Worm (Caenorhabditis elegans) whole organism, early embryonic: Measurements from ENCODE around the gene col-17.
"Not testable (repeated sequence)": the region's sequence is repeated elsewhere in the genome, so short reads cannot be mapped to it uniquely, and the experiment has no call there.

Experiments used
- B0310.2 ChIP-seq: sonication (generic microtip); optimal IDR thresholded peaks from 2 replicates; lab custom pipeline; 2016; ENCODE audit warnings: mild to moderate bottlenecking, missing genetic modification characterization, missing compliant biosample characterization
- F13C5.2 ChIP-seq: sonication (generic microtip); optimal IDR thresholded peaks from 2 replicates; lab custom pipeline; 2017; ENCODE audit warnings: mild to moderate bottlenecking, missing genetic modification characterization, inconsistent platforms, missing compliant biosample characterization
- aly-1 ChIP-seq: sonication (generic microtip); optimal IDR thresholded peaks from 2 replicates; lab custom pipeline; 2016; ENCODE audit warnings: missing genetic modification characterization, missing compliant biosample characterization
- ama-1 ChIP-seq: fragments of 150-350 bp; optimal IDR thresholded peaks from 2 replicates; lab custom pipeline; 2014
- ceh-13 ChIP-seq: fragments of 200-800 bp; sonication (Bioruptor generic); optimal IDR thresholded peaks from 2 replicates; lab custom pipeline; 2018; ENCODE audit warnings: mild to moderate bottlenecking, missing genetic modification characterization, missing compliant biosample characterization
- ceh-36 ChIP-seq: sonication (generic microtip); optimal IDR thresholded peaks from 2 replicates; lab custom pipeline; 2016; ENCODE audit warnings: missing genetic modification characterization, inconsistent platforms, missing compliant biosample characterization
- ets-7 ChIP-seq: sonication (generic microtip); optimal IDR thresholded peaks from 2 replicates; lab custom pipeline; 2016; ENCODE audit warnings: missing genotype, missing genetic modification characterization, missing compliant biosample characterization
- flt-1 ChIP-seq: fragments of 200-800 bp; sonication (Bioruptor generic); IDR thresholded peaks from 2 replicates; pipeline ENCODE4 v1.3.6; 2022; ENCODE audit warnings: missing genetic modification characterization, missing compliant biosample characterization
- hmbx-1 ChIP-seq: sonication (generic microtip); optimal IDR thresholded peaks from 2 replicates; lab custom pipeline; 2016; ENCODE audit warnings: mild to moderate bottlenecking, missing genetic modification characterization, missing compliant biosample characterization
- hmg-4 ChIP-seq: fragments of 200-800 bp; sonication (Bioruptor generic); optimal IDR thresholded peaks from 2 replicates; lab custom pipeline; 2018; ENCODE audit warnings: mild to moderate bottlenecking, missing genetic modification characterization, missing compliant biosample characterization
- hnd-1 ChIP-seq: sonication (generic microtip); optimal IDR thresholded peaks from 2 replicates; lab custom pipeline; 2016; ENCODE audit warnings: missing genetic modification characterization, missing compliant biosample characterization
- pes-1 ChIP-seq: fragments of 200-800 bp; sonication (Bioruptor generic); IDR thresholded peaks from 2 replicates; pipeline ENCODE4 v1.3.6; 2022; ENCODE audit warnings: missing genetic modification reagents, missing genetic modification characterization, missing compliant biosample characterization
- scrt-1 ChIP-seq: fragments of 200-800 bp; sonication (Bioruptor generic); IDR thresholded peaks from 2 replicates; pipeline ENCODE4 v1.3.6; 2022; ENCODE audit warnings: missing genetic modification characterization, missing compliant biosample characterization
- sea-1 ChIP-seq: fragments of 200-800 bp; sonication (Bioruptor generic); conservative IDR thresholded peaks from 2 replicates; pipeline ENCODE4 v1.3.6; 2022; ENCODE audit warnings: missing genetic modification characterization, missing compliant biosample characterization
- tbx-11 ChIP-seq: fragments of 200-800 bp; sonication (Bioruptor generic); IDR thresholded peaks from 2 replicates; pipeline ENCODE4 v1.3.6; 2022; ENCODE audit warnings: missing genetic modification characterization, missing compliant biosample characterization
- tbx-37 ChIP-seq: fragments of 200-800 bp; sonication (Bioruptor generic); conservative IDR thresholded peaks from 2 replicates; pipeline ENCODE4 v1.3.6; 2022; ENCODE audit warnings: missing genetic modification reagents, missing genetic modification characterization, missing compliant biosample characterization
- tra-4 ChIP-seq: sonication (generic microtip); optimal IDR thresholded peaks from 2 replicates; lab custom pipeline; 2017; ENCODE audit warnings: missing genetic modification characterization, missing compliant biosample characterization

The col-17 gene

DNA sequence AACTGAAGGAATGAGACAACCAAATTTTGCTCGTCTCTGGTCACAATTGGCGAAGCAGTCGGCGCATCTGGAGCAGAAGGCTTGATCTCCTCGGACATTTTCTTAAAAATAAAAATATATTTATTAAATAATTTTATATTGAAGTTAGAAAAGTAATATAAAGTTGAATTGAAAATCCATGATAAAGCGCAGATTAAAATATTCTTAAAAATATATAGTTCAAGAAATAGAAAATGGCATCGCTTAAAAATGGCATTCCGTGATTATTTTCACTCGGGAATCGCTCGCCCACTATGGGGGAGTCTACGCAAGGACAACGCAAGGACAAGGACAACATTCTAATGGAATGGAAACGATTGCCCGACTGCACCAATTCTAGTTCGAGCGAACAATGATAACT, 36.3 kb upstream of the col-17 start, which contains the start of gene sgt-1:
Gene sgt-1, minus strand, starts transcription at position 101 of the 400 bp plus-strand sequence.
- TF ChIP-seq pes-1 (GFP tag; lab: Robert Waterston, UW); tra-4 (tag; lab: Kevin White, UChicago); flt-1: not testable (repeated sequence)

DNA sequence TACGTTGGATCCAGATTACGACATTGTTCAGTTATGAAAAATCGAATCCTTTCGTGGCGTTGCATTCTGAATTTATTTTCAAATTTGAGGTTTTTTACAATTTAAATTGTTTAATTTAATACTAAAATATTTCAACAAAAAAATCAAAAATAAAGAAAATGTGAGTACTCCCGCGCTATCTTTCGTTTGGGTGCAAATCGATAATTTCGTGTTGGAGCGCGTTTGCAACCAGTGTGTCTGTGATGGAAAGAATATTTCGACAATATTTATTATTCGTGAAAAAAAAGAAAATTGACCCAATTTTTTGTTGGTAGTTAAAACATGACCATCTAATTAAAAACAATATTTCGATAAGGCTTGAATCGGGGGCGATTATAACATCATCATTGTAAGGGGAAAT, 34.7 kb upstream of the col-17 start, which contains the start of gene R05F9.9:
Gene R05F9.9, minus strand, starts transcription at position 66 of the 400 bp plus-strand sequence.
- TF ChIP-seq flt-1: no peak
- TF ChIP-seq B0310.2 (tag; lab: Kevin White, UChicago): no peak
- TF ChIP-seq tbx-37 (GFP tag; lab: Robert Waterston, UW): no peak
- TF ChIP-seq tbx-11: no peak
- no peak for TF ChIP-seq ets-7 (tag; lab: Kevin White, UChicago)
- no peak for TF ChIP-seq ceh-13
- no peak for TF ChIP-seq pes-1 (GFP tag; lab: Robert Waterston, UW)
- no peak for TF ChIP-seq scrt-1 (GFP tag; lab: Robert Waterston, UW)
- TF ChIP-seq hmbx-1: no peak
- TF ChIP-seq ama-1 (lab: Kevin White, UChicago): no peak

DNA sequence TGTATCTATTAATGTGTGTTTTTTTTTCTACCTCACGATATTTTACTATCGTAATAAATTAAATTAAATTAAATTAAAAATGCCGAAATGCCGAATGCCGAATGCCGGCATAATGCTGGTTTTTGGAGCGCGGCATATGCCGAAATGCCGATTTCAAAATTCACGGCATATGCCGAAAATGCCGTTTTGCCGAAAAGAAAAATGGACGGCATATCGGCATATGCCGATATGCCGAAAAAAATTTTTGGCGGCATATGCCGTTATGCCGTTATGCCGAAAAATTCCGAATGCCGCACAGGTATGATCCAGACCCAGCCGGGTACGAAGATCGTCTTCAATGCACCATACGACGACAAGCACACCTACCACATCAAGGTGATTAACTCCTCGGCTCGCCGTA, 31.2 kb upstream of the col-17 start, which contains the start of gene msp-32:
Gene msp-32, plus strand, starts transcription at position 301 of the 400 bp plus-strand sequence.
- TF ChIP-seq scrt-1 (GFP tag; lab: Robert Waterston, UW); hmg-4 (GFP tag; lab: Kevin White, UChicago); ets-7 (tag; lab: Kevin White, UChicago): not testable (repeated sequence)

DNA sequence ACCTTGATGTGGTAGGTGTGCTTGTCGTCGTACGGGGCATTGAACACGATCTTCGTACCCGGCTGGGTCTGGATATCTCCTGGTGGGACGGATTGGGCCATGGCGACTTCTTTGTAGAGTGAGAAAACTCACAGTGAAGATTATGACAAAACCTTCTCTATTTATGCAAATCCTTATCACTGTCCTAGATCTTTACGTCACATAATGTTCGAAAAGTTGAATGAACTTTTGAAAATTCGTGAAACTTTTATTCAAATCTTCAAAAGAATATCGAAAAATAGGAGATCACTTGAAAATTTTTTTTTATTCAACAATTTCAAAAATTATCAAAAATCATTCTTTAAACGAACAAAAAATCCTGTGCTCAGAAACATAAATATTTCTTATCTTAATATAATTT, 25.2 kb upstream of the col-17 start, which contains the start of gene msp-33:
Gene msp-33, minus strand, starts transcription at position 101 of the 400 bp plus-strand sequence.
- TF ChIP-seq ama-1 (lab: Kevin White, UChicago) (no peak), hmbx-1 (no peak)

- TF ChIP-seq scrt-1 (GFP tag; lab: Robert Waterston, UW): no peak
- TF ChIP-seq pes-1 (GFP tag; lab: Robert Waterston, UW): no peak
- TF ChIP-seq tra-4 (tag; lab: Kevin White, UChicago): no peak
- no peak for TF ChIP-seq flt-1
- TF ChIP-seq sea-1 (GFP tag; lab: Robert Waterston, UW): no peak
- no peak for TF ChIP-seq ceh-36
- TF ChIP-seq hmbx-1: no peak
- TF ChIP-seq F13C5.2 (tag; lab: Kevin White, UChicago): no peak
- TF ChIP-seq ama-1 (lab: Kevin White, UChicago): no peak
- no peak for TF ChIP-seq tbx-37 (GFP tag; lab: Robert Waterston, UW)
- no peak for TF ChIP-seq tbx-11
- TF ChIP-seq B0310.2 (tag; lab: Kevin White, UChicago): no peak
- TF ChIP-seq aly-1 (tag; lab: Kevin White, UChicago): no peak
- TF ChIP-seq hnd-1 (tag; lab: Kevin White, UChicago): no peak
- no peak for TF ChIP-seq ceh-13
- no peak for TF ChIP-seq hmg-4 (GFP tag; lab: Kevin White, UChicago)
Measured at ce11 chrII:4891012-4891775, 23.8 kb upstream of the col-17 start, which contains the start of gene gst-9. Gene gst-9 (plus strand): TSS chrII:4891585.

DNA sequence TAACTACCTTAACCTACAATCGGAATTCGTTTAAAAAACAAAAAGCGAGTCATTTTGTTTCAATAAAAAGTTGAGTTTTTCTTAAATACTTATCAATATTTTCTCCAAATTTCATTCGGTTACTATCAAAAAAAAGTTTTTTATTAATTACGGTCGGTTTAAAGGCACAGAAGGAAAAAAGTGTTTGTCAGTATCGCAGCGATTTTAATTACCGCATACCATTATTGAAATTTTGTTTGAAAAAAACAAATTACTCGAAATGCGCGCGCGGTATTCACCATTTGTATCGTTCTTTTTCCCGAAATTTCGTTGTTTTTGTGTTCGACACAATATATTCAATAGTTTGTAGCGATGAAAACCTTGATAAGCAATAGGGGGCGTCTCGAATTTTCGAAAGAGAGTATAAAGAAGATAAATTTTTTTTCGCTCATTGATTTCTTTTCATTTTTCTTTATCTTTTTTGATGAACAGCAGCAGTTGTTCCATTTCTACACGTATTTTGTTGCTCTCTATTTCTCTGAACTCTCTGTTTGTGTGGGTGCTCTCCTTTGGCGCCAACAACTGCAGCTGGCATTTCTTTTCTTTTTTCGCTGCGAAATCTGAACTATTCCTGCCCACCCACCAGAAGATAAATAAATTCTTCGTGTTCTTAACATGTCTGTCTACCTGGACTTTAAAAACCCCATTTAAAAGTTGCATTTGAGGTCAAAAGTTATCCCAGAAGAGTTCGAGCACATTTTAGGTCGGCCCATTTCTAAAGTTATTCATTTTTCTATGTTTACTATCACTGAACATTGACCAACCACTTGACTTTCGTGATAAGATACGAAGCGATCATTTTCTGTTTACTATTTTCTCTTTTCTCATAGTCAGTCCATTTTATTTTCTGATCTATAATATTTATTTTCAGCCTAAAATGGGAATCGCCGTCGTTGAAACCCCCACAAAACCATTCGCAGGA, 21.4 kb upstream of the col-17 start, which contains the start of gene pgm-1:
Gene pgm-1, plus strand, starts transcription at position 911 of the 961 bp plus-strand sequence.
- TF ChIP-seq pes-1 (GFP tag; lab: Robert Waterston, UW) (no peak), aly-1 (tag; lab: Kevin White, UChicago) (no peak), tbx-11 (no peak), ceh-13 (no peak), flt-1 (no peak), hnd-1 (tag; lab: Kevin White, UChicago) (no peak)

DNA sequence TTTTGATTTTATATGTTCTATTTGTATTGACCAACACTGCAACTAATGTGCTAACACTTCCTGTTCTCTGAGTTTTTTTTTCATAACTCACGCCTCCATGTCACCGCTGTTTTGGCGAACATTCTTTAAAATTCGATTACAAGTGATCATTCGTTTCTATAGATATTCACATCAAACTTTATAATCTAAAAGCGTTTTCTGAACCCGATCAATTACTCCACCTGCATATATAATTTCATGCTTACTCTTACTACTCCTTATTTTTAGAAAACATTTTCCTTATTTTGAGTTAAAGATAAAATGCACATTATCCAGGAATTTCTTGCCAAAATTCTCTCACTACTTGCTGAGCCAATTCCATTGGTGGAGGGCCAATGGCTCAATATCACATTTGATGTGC, 18.6 kb upstream of the col-17 start, which contains the start of gene R05F9.7:
Gene R05F9.7, plus strand, starts transcription at position 301 of the 400 bp plus-strand sequence.
- TF ChIP-seq tbx-37 (GFP tag; lab: Robert Waterston, UW): no peak
- no peak for TF ChIP-seq F13C5.2 (tag; lab: Kevin White, UChicago)
- TF ChIP-seq hmg-4 (GFP tag; lab: Kevin White, UChicago): no peak
- TF ChIP-seq tra-4 (tag; lab: Kevin White, UChicago): no peak
- no peak for TF ChIP-seq tbx-11
- TF ChIP-seq pes-1 (GFP tag; lab: Robert Waterston, UW): no peak
- no peak for TF ChIP-seq sea-1 (GFP tag; lab: Robert Waterston, UW)
- TF ChIP-seq hnd-1 (tag; lab: Kevin White, UChicago): no peak
- TF ChIP-seq ama-1 (lab: Kevin White, UChicago): no peak
- no peak for TF ChIP-seq ceh-36
- no peak for TF ChIP-seq ets-7 (tag; lab: Kevin White, UChicago)
- TF ChIP-seq ceh-13: no peak
- no peak for TF ChIP-seq scrt-1 (GFP tag; lab: Robert Waterston, UW)
- TF ChIP-seq flt-1: no peak
- TF ChIP-seq B0310.2 (tag; lab: Kevin White, UChicago): no peak
- no peak for TF ChIP-seq hmbx-1
- TF ChIP-seq aly-1 (tag; lab: Kevin White, UChicago): no peak
